Worm (Caenorhabditis elegans) whole organism, L3 larva: Measurements from ENCODE around the gene gst-27.
A peak's percentile ranks its signal among the peaks of the same experiment; 100 is the strongest.

Source experiments
- elt-1 ChIP-seq: fragments of 150-350 bp; optimal IDR thresholded peaks from 2 replicates; lab custom pipeline; 2014; ENCODE audit warnings: missing biosample characterization, missing genetic modification characterization
- nhr-23 ChIP-seq: fragments of 150-350 bp; optimal IDR thresholded peaks from 2 replicates; lab custom pipeline; 2014; ENCODE audit warnings: missing biosample characterization, missing genetic modification reagents, missing genetic modification characterization
- skn-1 ChIP-seq: fragments of 150-350 bp; optimal IDR thresholded peaks from 2 replicates; lab custom pipeline; 2014; ENCODE audit warnings: missing biosample characterization, missing genetic modification characterization
- snpc-4 ChIP-seq: fragments of 150-350 bp; optimal IDR thresholded peaks from 2 replicates; lab custom pipeline; 2014; ENCODE audit warnings: missing biosample characterization, missing genetic modification characterization
- unc-62 ChIP-seq: fragments of 150-350 bp; sonication (generic microtip); optimal IDR thresholded peaks from 4 replicates; lab custom pipeline; 2014; ENCODE audit warnings: missing biosample characterization, missing genetic modification reagents, missing genetic modification characterization

DNA sequence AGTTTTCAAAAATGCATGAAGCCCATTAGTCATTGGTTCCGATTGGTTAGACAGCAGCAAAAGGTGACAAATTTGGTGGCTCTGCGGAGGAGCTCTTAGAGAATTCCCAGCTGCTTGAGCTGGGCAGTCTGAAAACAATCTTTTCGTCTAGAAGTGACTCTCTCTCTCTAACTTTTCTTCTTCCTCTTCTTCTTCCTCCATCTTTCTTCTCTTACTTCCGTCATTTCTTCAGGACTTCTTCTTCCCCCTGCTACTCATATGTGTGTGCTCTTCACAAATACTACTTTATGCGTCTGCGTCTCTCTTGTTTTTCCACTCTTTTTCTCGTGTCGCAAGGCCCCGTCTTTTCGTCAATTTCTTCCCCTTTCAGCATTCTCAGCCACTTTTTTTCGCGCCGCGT lies 24.4 kb upstream of the gst-27 start:
- TF ChIP-seq skn-1 (peak; percentile 52), elt-1 (tag; lab: Kevin White, UChicago) (no peak), nhr-23 (no peak), snpc-4 (no peak), unc-62 (GFP tag; lab: Kevin White, UChicago) (no peak)
